Fruit fly (Drosophila melanogaster) S2 (cell line): ENCODE data around the gene dar1.

ENCODE experiments used
- CG8478 ChIP-seq: fragments of >200 bp; optimal IDR thresholded peaks from 2 replicates; lab custom pipeline; 2018
- CTCF ChIP-seq, 2 experiments: fragments of >200 bp; optimal IDR thresholded peaks; 2 replicates each; lab custom pipeline; 2018

DNA sequence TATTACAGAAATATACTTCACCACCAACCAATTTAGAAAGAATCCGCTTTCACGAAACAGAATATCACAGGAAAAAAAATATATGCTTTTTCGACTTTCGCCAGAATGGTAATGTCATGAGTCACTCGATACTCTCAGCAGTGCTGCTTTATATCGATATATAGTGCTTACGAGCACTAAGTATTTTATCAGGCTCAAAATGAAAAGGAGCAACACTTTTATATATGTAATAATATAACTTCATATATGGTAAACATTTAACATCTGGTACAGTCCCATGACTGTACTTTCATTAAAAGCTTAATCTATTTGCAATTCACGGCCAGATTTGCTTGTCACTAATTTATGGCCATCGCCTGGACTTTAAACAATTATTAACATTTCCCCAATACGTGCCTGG is 28.5 kb downstream of the dar1 start, which contains the start of gene CG10862:
- TF ChIP-seq CG8478 (lab: Kevin White, UChicago), result no peak
- no peak for TF ChIP-seq CTCF (optimal IDR thresholded peaks at IDR 0.05; lab: Kevin White, UChicago)
